Fruit fly (Drosophila melanogaster) whole organism, embryonic: ENCODE results near the gene Atg18b.

ENCODE experiments used
- Abd-B ChIP-seq: fragments of 200-800 bp; sonication (Bioruptor generic); optimal IDR thresholded peaks from 2 replicates; lab custom pipeline; 2018; ENCODE audit warnings: missing biosample characterization, mild to moderate bottlenecking, missing genetic modification characterization, moderate library complexity
- Awh ChIP-seq: fragments of 200-800 bp; sonication (Bioruptor generic); IDR thresholded peaks from 2 replicates; pipeline ENCODE4, ENCODE4 v1.3.6; 2022; ENCODE audit warnings: missing biosample characterization, missing genetic modification characterization
- C15 ChIP-seq: fragments of 200-800 bp; sonication (Bioruptor generic); IDR thresholded peaks from 3 replicates; pipeline ENCODE4 v1.3.6; 2022; ENCODE audit warnings: missing biosample characterization, missing genetic modification characterization
- CG11723 ChIP-seq: fragments of 200-800 bp; sonication (Bioruptor generic); optimal IDR thresholded peaks from 2 replicates; lab custom pipeline; 2017; ENCODE audit warnings: missing biosample characterization, mild to moderate bottlenecking, missing genetic modification characterization
- CG12391 ChIP-seq: fragments of 200-800 bp; sonication (Bioruptor generic); optimal IDR thresholded peaks from 3 replicates; lab custom pipeline; 2018; ENCODE audit warnings: missing biosample characterization, mild to moderate bottlenecking, missing genetic modification characterization, moderate library complexity
- CG12659 ChIP-seq: fragments of 200-800 bp; sonication (Bioruptor generic); optimal IDR thresholded peaks from 3 replicates; lab custom pipeline; 2017; ENCODE audit warnings: mild to moderate bottlenecking, missing biosample characterization, missing genetic modification reagents, missing genetic modification characterization
- CG13296 ChIP-seq: fragments of 200-800 bp; sonication (Bioruptor generic); optimal IDR thresholded peaks from 3 replicates; lab custom pipeline; 2018; ENCODE audit warnings: missing biosample characterization, mild to moderate bottlenecking, missing genetic modification characterization
- CG14441 ChIP-seq: fragments of 200-800 bp; sonication (Bioruptor generic); IDR thresholded peaks from 2 replicates; pipeline ENCODE4 v1.3.6; 2022; ENCODE audit warnings: missing biosample characterization, missing genetic modification characterization
- CG17186 ChIP-seq: fragments of 200-800 bp; sonication (Bioruptor generic); optimal IDR thresholded peaks from 3 replicates; lab custom pipeline; 2017; ENCODE audit warnings: missing biosample characterization, missing genetic modification reagents, missing genetic modification characterization
- CG17361 ChIP-seq: fragments of 200-800 bp; sonication (Bioruptor generic); IDR thresholded peaks from 3 replicates; pipeline ENCODE4 v1.3.6; 2022; ENCODE audit warnings: missing biosample characterization, missing genetic modification characterization
- CG17612 ChIP-seq: fragments of 200-800 bp; sonication (Bioruptor generic); IDR thresholded peaks from 2 replicates; pipeline ENCODE4 v1.3.6; 2022; ENCODE audit warnings: missing biosample characterization, missing genetic modification characterization
- CG18262 ChIP-seq: fragments of 200-800 bp; optimal IDR thresholded peaks from 3 replicates; lab custom pipeline; 2019; ENCODE audit warnings: missing biosample characterization, mild to moderate bottlenecking, missing genetic modification characterization, moderate library complexity
- CG30403 ChIP-seq: fragments of 200-800 bp; sonication (Bioruptor generic); optimal IDR thresholded peaks from 3 replicates; lab custom pipeline; 2016; ENCODE audit warnings: missing biosample characterization, missing genetic modification characterization
- CG4854 ChIP-seq: fragments of 200-800 bp; sonication (Bioruptor generic); optimal IDR thresholded peaks from 2 replicates; lab custom pipeline; 2016; ENCODE audit warnings: missing biosample characterization, missing genetic modification characterization, inconsistent platforms
- CG7987 ChIP-seq: fragments of 200-800 bp; sonication (Bioruptor generic); optimal IDR thresholded peaks from 2 replicates; lab custom pipeline; 2018; ENCODE audit warnings: missing biosample characterization, mild to moderate bottlenecking, missing genetic modification characterization, moderate library complexity
- CG8290 ChIP-seq, 3 experiments: fragments of 200-800 bp; sonication (Bioruptor generic); optimal IDR thresholded peaks; 2 replicates each; lab custom pipeline; 2016 to 2019; ENCODE audit warnings: missing biosample characterization in 3 of 3, missing genetic modification characterization in 3 of 3, mild to moderate bottlenecking in 2 of 3, moderate library complexity in 1 of 3
- CG9932 ChIP-seq: fragments of 200-800 bp; sonication (Bioruptor generic); IDR thresholded peaks from 2 replicates; pipeline ENCODE4 v1.3.6; 2022; ENCODE audit warnings: missing biosample characterization, missing genetic modification characterization
- CTCF ChIP-seq: fragments of 200-800 bp; sonication (Bioruptor generic); optimal IDR thresholded peaks from 2 replicates; lab custom pipeline; 2017; ENCODE audit warnings: missing biosample characterization, mild to moderate bottlenecking, missing genetic modification characterization, moderate library complexity
- CoRest ChIP-seq: fragments of 200-800 bp; sonication (Bioruptor generic); optimal IDR thresholded peaks from 3 replicates; lab custom pipeline; 2018; ENCODE audit warnings: missing biosample characterization, mild to moderate bottlenecking, missing genetic modification characterization, moderate library complexity
- D19A ChIP-seq: fragments of 200-800 bp; optimal IDR thresholded peaks from 3 replicates; lab custom pipeline; 2019; ENCODE audit warnings: missing biosample characterization, mild to moderate bottlenecking, missing genetic modification characterization, moderate library complexity
- HLH3B ChIP-seq: fragments of 200-800 bp; sonication (Bioruptor generic); IDR thresholded peaks from 2 replicates; pipeline ENCODE4 v1.3.6; 2022; ENCODE audit warnings: missing biosample characterization, missing genetic modification characterization
- HLH54F ChIP-seq: fragments of 200-800 bp; sonication (Bioruptor generic); optimal IDR thresholded peaks from 3 replicates; lab custom pipeline; 2016; ENCODE audit warnings: missing biosample characterization, missing genetic modification characterization
- Lhr ChIP-seq: fragments of 200-800 bp; sonication (Bioruptor generic); optimal IDR thresholded peaks from 3 replicates; lab custom pipeline; 2017; ENCODE audit warnings: mild to moderate bottlenecking, missing biosample characterization, missing genetic modification reagents, missing genetic modification characterization
- Lim3 ChIP-seq: fragments of 200-800 bp; sonication (Bioruptor generic); IDR thresholded peaks from 2 replicates; pipeline ENCODE4 v1.3.6; 2022; ENCODE audit warnings: missing biosample characterization, missing genetic modification characterization
- MBD-R2 ChIP-seq: fragments of 200-800 bp; sonication (Bioruptor generic); IDR thresholded peaks from 2 replicates; pipeline ENCODE4 v1.3.6; 2022; ENCODE audit warnings: missing biosample characterization, missing genetic modification characterization
- Tbp ChIP-seq: fragments of >200 bp; optimal IDR thresholded peaks from 2 replicates; lab custom pipeline; 2018; ENCODE audit warnings: missing biosample characterization, missing genetic modification characterization
- YL-1 ChIP-seq: fragments of 200-800 bp; sonication (Bioruptor generic); optimal IDR thresholded peaks from 3 replicates; lab custom pipeline; 2017; ENCODE audit warnings: missing biosample characterization, mild to moderate bottlenecking, missing genetic modification characterization
- ac ChIP-seq: fragments of 200-800 bp; sonication (Bioruptor generic); optimal IDR thresholded peaks from 3 replicates; lab custom pipeline; 2017; ENCODE audit warnings: missing biosample characterization, mild to moderate bottlenecking, missing genetic modification characterization
- ato ChIP-seq: fragments of 200-800 bp; sonication (Bioruptor generic); IDR thresholded peaks from 2 replicates; pipeline ENCODE4 v1.3.6; 2022; ENCODE audit warnings: missing biosample characterization, missing genetic modification characterization; ENCODE audit not compliant: partially characterized antibody
- az2 ChIP-seq: fragments of 200-800 bp; sonication (Bioruptor generic); optimal IDR thresholded peaks from 3 replicates; lab custom pipeline; 2016; ENCODE audit warnings: missing biosample characterization, missing genetic modification characterization
- bab2 ChIP-seq: fragments of 200-800 bp; sonication (Bioruptor generic); optimal IDR thresholded peaks from 2 replicates; lab custom pipeline; 2016; ENCODE audit warnings: missing biosample characterization, missing genetic modification characterization
- bcd ChIP-seq: fragments of 200-800 bp; sonication (Bioruptor generic); optimal IDR thresholded peaks from 2 replicates; lab custom pipeline; 2017; ENCODE audit warnings: missing biosample characterization, mild to moderate bottlenecking, missing genetic modification characterization
- bowl ChIP-seq: fragments of 200-800 bp; sonication (Bioruptor generic); IDR thresholded peaks from 2 replicates; pipeline ENCODE4 v1.3.6; 2022; ENCODE audit warnings: missing biosample characterization, missing genetic modification characterization
- br ChIP-seq: fragments of >200 bp; optimal IDR thresholded peaks from 2 replicates; lab custom pipeline; 2017
- cad ChIP-seq: fragments of >200 bp; optimal IDR thresholded peaks from 2 replicates; lab custom pipeline; 2017; ENCODE audit warnings: missing biosample characterization, missing genetic modification characterization
- esg ChIP-seq: fragments of 200-800 bp; sonication (Bioruptor generic); conservative IDR thresholded peaks from 2 replicates; pipeline ENCODE4 v1.3.6; 2022; ENCODE audit warnings: missing biosample characterization, missing genetic modification characterization
- exex ChIP-seq: fragments of 200-800 bp; sonication (Bioruptor generic); optimal IDR thresholded peaks from 4 replicates; lab custom pipeline; 2018; ENCODE audit warnings: missing biosample characterization, mild to moderate bottlenecking, missing genetic modification characterization, moderate library complexity
- fd64A ChIP-seq: fragments of 200-800 bp; sonication (Bioruptor generic); optimal IDR thresholded peaks from 3 replicates; lab custom pipeline; 2018; ENCODE audit warnings: missing biosample characterization, mild to moderate bottlenecking, missing genetic modification characterization
- ftz-f1 ChIP-seq: fragments of 200-800 bp; sonication (Bioruptor generic); optimal IDR thresholded peaks from 2 replicates; lab custom pipeline; 2016; ENCODE audit warnings: missing biosample characterization, missing genetic modification characterization
- gfzf ChIP-seq: fragments of 200-800 bp; sonication (Bioruptor generic); optimal IDR thresholded peaks from 2 replicates; lab custom pipeline; 2016; ENCODE audit warnings: missing biosample characterization, mild to moderate bottlenecking, missing genetic modification characterization, moderate library complexity
- ken ChIP-seq: fragments of 200-800 bp; sonication (Bioruptor generic); IDR thresholded peaks from 3 replicates; pipeline ENCODE4 v1.3.6; 2022; ENCODE audit warnings: missing biosample characterization, missing genetic modification characterization
- lab ChIP-seq: fragments of 200-800 bp; sonication (Bioruptor generic); optimal IDR thresholded peaks from 3 replicates; lab custom pipeline; 2017; ENCODE audit warnings: missing biosample characterization, missing genetic modification characterization, mild to moderate bottlenecking, moderate library complexity, missing genetic modification reagents
- nau ChIP-seq: fragments of 200-800 bp; sonication (Bioruptor generic); optimal IDR thresholded peaks from 3 replicates; lab custom pipeline; 2017; ENCODE audit warnings: missing biosample characterization, mild to moderate bottlenecking, missing genetic modification characterization, missing genetic modification reagents
- pita ChIP-seq: fragments of 200-800 bp; sonication (Bioruptor generic); optimal IDR thresholded peaks from 2 replicates; lab custom pipeline; 2017; ENCODE audit warnings: missing biosample characterization, mild to moderate bottlenecking, missing genetic modification characterization
- shn ChIP-seq: fragments of 200-800 bp; sonication (Bioruptor generic); optimal IDR thresholded peaks from 3 replicates; lab custom pipeline; 2016; ENCODE audit warnings: missing biosample characterization, missing genetic modification characterization
- sisA ChIP-seq: fragments of 200-800 bp; sonication (Bioruptor generic); IDR thresholded peaks from 2 replicates; pipeline ENCODE4 v1.3.6; 2022; ENCODE audit warnings: missing biosample characterization, missing genetic modification characterization
- slou ChIP-seq: fragments of 200-800 bp; sonication (Bioruptor generic); optimal IDR thresholded peaks from 3 replicates; lab custom pipeline; 2016; ENCODE audit warnings: missing biosample characterization, missing genetic modification characterization
- sr ChIP-seq: fragments of 200-800 bp; sonication (Bioruptor generic); IDR thresholded peaks from 3 replicates; pipeline ENCODE4 v1.3.6; 2022; ENCODE audit warnings: missing biosample characterization, missing genetic modification characterization
- stc ChIP-seq: fragments of 200-800 bp; sonication (Bioruptor generic); IDR thresholded peaks from 2 replicates; pipeline ENCODE4 v1.3.6; 2022; ENCODE audit warnings: missing biosample characterization, missing genetic modification characterization
- twi ChIP-seq: fragments of 200-800 bp; optimal IDR thresholded peaks from 2 replicates; lab custom pipeline; 2019; ENCODE audit warnings: missing biosample characterization, mild to moderate bottlenecking, missing genetic modification characterization, moderate library complexity
- wdn ChIP-seq: fragments of 200-800 bp; sonication (Bioruptor generic); IDR thresholded peaks from 2 replicates; pipeline ENCODE4 v1.3.6; 2022; ENCODE audit warnings: missing biosample characterization, missing genetic modification characterization
- wek ChIP-seq: fragments of 200-800 bp; sonication (Bioruptor generic); optimal IDR thresholded peaks from 3 replicates; lab custom pipeline; 2018; ENCODE audit warnings: missing biosample characterization, mild to moderate bottlenecking, missing genetic modification characterization, moderate library complexity
- zen2 ChIP-seq: fragments of 200-800 bp; sonication (Bioruptor generic); IDR thresholded peaks from 3 replicates; pipeline ENCODE4 v1.3.6; 2022; ENCODE audit warnings: missing biosample characterization, missing genetic modification characterization; ENCODE audit not compliant: partially characterized antibody

The Atg18b gene

dm6 chr2L:21251750-21252149 lies 31.4 kb upstream of the Atg18b start (continued):
- TF ChIP-seq CG17612 (GFP tag; lab: Robert Waterston, UW), result no peak
- TF ChIP-seq Tbp (GFP tag; lab: Kevin White, UChicago), result no peak
- TF ChIP-seq CG12659 (GFP tag; lab: Kevin White, UChicago), result no peak
- TF ChIP-seq Awh (GFP tag; lab: Robert Waterston, UW), result no peak
- TF ChIP-seq Lim3, result no peak
- TF ChIP-seq stc (GFP tag; lab: Robert Waterston, UW), result no peak
- TF ChIP-seq CG30403, result no peak
- 0 out of 2 replicates have a peak, but pooled peaks have one; percentile 16 for TF ChIP-seq MBD-R2 (GFP tag; lab: Robert Waterston, UW)
- no peak for TF ChIP-seq slou (GFP tag; lab: Kevin White, UChicago)
- TF ChIP-seq exex, result no peak
- no peak for TF ChIP-seq esg (GFP tag; lab: Robert Waterston, UW)
- no peak for TF ChIP-seq CG9932 (GFP tag; lab: Robert Waterston, UW)
- no peak for TF ChIP-seq Abd-B (GFP tag; lab: Kevin White, UChicago)
- TF ChIP-seq bab2 (GFP tag; lab: Kevin White, UChicago), result no peak
- no peak for TF ChIP-seq wdn (GFP tag; lab: Robert Waterston, UW)
- no peak for TF ChIP-seq bcd
- no peak for TF ChIP-seq CTCF (GFP tag; lab: Kevin White, UChicago)
- no peak for TF ChIP-seq HLH3B (GFP tag; lab: Robert Waterston, UW)
- no peak for TF ChIP-seq lab (GFP tag; lab: Kevin White, UChicago)
- TF ChIP-seq CG17361, result no peak
- TF ChIP-seq CG8290 (GFP tag; optimal IDR thresholded peaks at IDR 0.05; lab: Kevin White, UChicago), result no peak
- TF ChIP-seq CG8290 (tag; optimal IDR thresholded peaks at IDR 0.05; lab: Kevin White, UChicago), result no peak
- TF ChIP-seq CG4854, result no peak
- no peak for TF ChIP-seq ac
- peak; percentile 29 for TF ChIP-seq twi (tag; lab: Kevin White, UChicago)
- TF ChIP-seq sr (GFP tag; lab: Robert Waterston, UW), result no peak
- no peak for TF ChIP-seq pita (GFP tag; lab: Kevin White, UChicago)
- TF ChIP-seq CG14441 (GFP tag; lab: Robert Waterston, UW), result peak; percentile 23; the same call in 1 of the 2 replicates
- TF ChIP-seq CG12391, result no peak
- no peak for TF ChIP-seq sisA (GFP tag; lab: Robert Waterston, UW)
- no peak for TF ChIP-seq HLH54F (GFP tag; lab: Kevin White, UChicago)
- no peak for TF ChIP-seq cad (GFP tag; lab: Kevin White, UChicago)
- TF ChIP-seq br (lab: Kevin White, UChicago), result no peak
- TF ChIP-seq fd64A (GFP tag; lab: Kevin White, UChicago), result no peak
- no peak for TF ChIP-seq CG13296
- no peak for TF ChIP-seq CG18262 (tag; lab: Kevin White, UChicago)
- TF ChIP-seq ftz-f1 (GFP tag; lab: Kevin White, UChicago), result peak; percentile 85
- no peak for TF ChIP-seq az2 (GFP tag; lab: Kevin White, UChicago)
- TF ChIP-seq C15 (GFP tag; lab: Robert Waterston, UW), result no peak
- TF ChIP-seq wek (GFP tag; lab: Kevin White, UChicago), result no peak
- no peak for TF ChIP-seq D19A (tag; lab: Kevin White, UChicago)
- TF ChIP-seq CG17186 (GFP tag; lab: Kevin White, UChicago), result no peak
- TF ChIP-seq CoRest (tag; lab: Kevin White, UChicago), result no peak
- no peak for TF ChIP-seq bowl
- TF ChIP-seq Lhr, result no peak
- TF ChIP-seq nau (GFP tag; lab: Kevin White, UChicago), result no peak
- no peak for TF ChIP-seq ato
- no peak for TF ChIP-seq gfzf
- TF ChIP-seq YL-1 (GFP tag; lab: Kevin White, UChicago), result no peak
- peak; percentile 27 for TF ChIP-seq CG7987
- TF ChIP-seq CG11723 (GFP tag; lab: Kevin White, UChicago), result no peak
- no peak for TF ChIP-seq ken (GFP tag; lab: Robert Waterston, UW)
- TF ChIP-seq zen2 (GFP tag; lab: Robert Waterston, UW), result no peak
- no peak for TF ChIP-seq shn
